Fruit fly (Drosophila melanogaster) whole organism, embryonic: ENCODE results near the gene Rab3GAP1.
A peak's percentile ranks its signal among the peaks of the same experiment; 100 is the strongest.

Source experiments
- Atf6 ChIP-seq: fragments of 200-800 bp; sonication (Bioruptor generic); IDR thresholded peaks from 2 replicates; pipeline ENCODE4 v1.3.6; 2022; ENCODE audit warnings: missing biosample characterization, missing genetic modification characterization
- Awh ChIP-seq: fragments of 200-800 bp; sonication (Bioruptor generic); IDR thresholded peaks from 2 replicates; pipeline ENCODE4, ENCODE4 v1.3.6; 2022; ENCODE audit warnings: missing biosample characterization, missing genetic modification characterization
- B-H2 ChIP-seq: fragments of 200-800 bp; sonication (Bioruptor generic); optimal IDR thresholded peaks from 2 replicates; lab custom pipeline; 2018; ENCODE audit warnings: missing biosample characterization, mild to moderate bottlenecking, missing genetic modification characterization
- CG10147 ChIP-seq: fragments of 200-800 bp; sonication (Bioruptor generic); optimal IDR thresholded peaks from 2 replicates; lab custom pipeline; 2019; ENCODE audit warnings: missing biosample characterization, mild to moderate bottlenecking, missing genetic modification characterization, moderate library complexity
- CG10274 ChIP-seq: fragments of 200-800 bp; sonication (Bioruptor generic); optimal IDR thresholded peaks from 3 replicates; lab custom pipeline; 2017; ENCODE audit warnings: missing biosample characterization, mild to moderate bottlenecking, missing genetic modification characterization
- CG11560 ChIP-seq: fragments of 200-800 bp; sonication (Bioruptor generic); IDR thresholded peaks from 3 replicates; pipeline ENCODE4 v1.3.6; 2022; ENCODE audit warnings: missing biosample characterization, missing genetic modification characterization
- CG12659 ChIP-seq: fragments of 200-800 bp; sonication (Bioruptor generic); optimal IDR thresholded peaks from 3 replicates; lab custom pipeline; 2017; ENCODE audit warnings: mild to moderate bottlenecking, missing biosample characterization, missing genetic modification reagents, missing genetic modification characterization
- CG13287 ChIP-seq: fragments of 200-800 bp; sonication (Bioruptor generic); IDR thresholded peaks from 2 replicates; pipeline ENCODE4 v1.3.6; 2022; ENCODE audit warnings: missing biosample characterization, missing genetic modification characterization; ENCODE audit not compliant: partially characterized antibody
- CG13624 ChIP-seq: fragments of 200-800 bp; sonication (Bioruptor generic); optimal IDR thresholded peaks from 2 replicates; lab custom pipeline; 2016; ENCODE audit warnings: missing biosample characterization, missing genetic modification characterization
- CG14965 ChIP-seq: fragments of 200-800 bp; sonication (Bioruptor generic); optimal IDR thresholded peaks from 2 replicates; lab custom pipeline; 2016; ENCODE audit warnings: missing biosample characterization, missing genetic modification characterization, borderline replicate concordance
- CG15696 ChIP-seq: fragments of 200-800 bp; sonication (Bioruptor generic); optimal IDR thresholded peaks from 2 replicates; lab custom pipeline; 2019; ENCODE audit warnings: missing biosample characterization, mild to moderate bottlenecking, missing genetic modification characterization, moderate library complexity
- CG1647 ChIP-seq: fragments of 200-800 bp; sonication (Bioruptor generic); optimal IDR thresholded peaks from 3 replicates; lab custom pipeline; 2016; ENCODE audit warnings: missing biosample characterization, missing genetic modification characterization
- CG17612 ChIP-seq: fragments of 200-800 bp; sonication (Bioruptor generic); IDR thresholded peaks from 2 replicates; pipeline ENCODE4 v1.3.6; 2022; ENCODE audit warnings: missing biosample characterization, missing genetic modification characterization
- CG18011 ChIP-seq: fragments of 200-800 bp; sonication (Bioruptor generic); optimal IDR thresholded peaks from 2 replicates; lab custom pipeline; 2017; ENCODE audit warnings: missing biosample characterization, missing genetic modification characterization, mild to moderate bottlenecking, moderate library complexity, missing genotype
- CG18599 ChIP-seq: fragments of 200-800 bp; sonication (Bioruptor generic); optimal IDR thresholded peaks from 3 replicates; lab custom pipeline; 2017; ENCODE audit warnings: missing biosample characterization, missing genetic modification characterization, mild to moderate bottlenecking, moderate library complexity, missing genetic modification reagents
- CG2120 ChIP-seq: fragments of 200-800 bp; sonication (Bioruptor generic); optimal IDR thresholded peaks from 3 replicates; lab custom pipeline; 2016; ENCODE audit warnings: missing biosample characterization, missing genetic modification characterization
- CG3065 ChIP-seq: fragments of 200-800 bp; sonication (Bioruptor generic); optimal IDR thresholded peaks from 2 replicates; lab custom pipeline; 2016; ENCODE audit warnings: missing biosample characterization, missing genetic modification characterization
- CG31441 ChIP-seq: fragments of 200-800 bp; sonication (Bioruptor generic); IDR thresholded peaks from 2 replicates; pipeline ENCODE4 v1.3.6; 2022; ENCODE audit warnings: missing biosample characterization, missing genetic modification characterization
- CG3163 ChIP-seq: fragments of 200-800 bp; sonication (Bioruptor generic); optimal IDR thresholded peaks from 3 replicates; lab custom pipeline; 2016; ENCODE audit warnings: missing biosample characterization, missing genetic modification characterization
- CG32772 ChIP-seq: fragments of 200-800 bp; sonication (Bioruptor generic); IDR thresholded peaks from 2 replicates; pipeline ENCODE4 v1.3.6; 2022; ENCODE audit warnings: missing biosample characterization, missing genetic modification characterization
- CG4360 ChIP-seq: fragments of 200-800 bp; sonication (Bioruptor generic); IDR thresholded peaks from 2 replicates; pipeline ENCODE4 v1.3.6; 2022; ENCODE audit warnings: missing biosample characterization, missing genetic modification characterization
- CG4404 ChIP-seq: fragments of 200-800 bp; sonication (Bioruptor generic); IDR thresholded peaks from 2 replicates; pipeline ENCODE4 v1.3.6; 2022; ENCODE audit warnings: missing biosample characterization, missing genetic modification characterization
- CG6765 ChIP-seq: fragments of 200-800 bp; sonication (Bioruptor generic); optimal IDR thresholded peaks from 3 replicates; lab custom pipeline; 2017; ENCODE audit warnings: missing biosample characterization, mild to moderate bottlenecking, missing genetic modification characterization
- CG8388 ChIP-seq: fragments of 200-800 bp; sonication (Bioruptor generic); optimal IDR thresholded peaks from 2 replicates; lab custom pipeline; 2019; ENCODE audit warnings: missing biosample characterization, mild to moderate bottlenecking, missing genetic modification characterization, moderate library complexity
- CG8765 ChIP-seq: fragments of 200-800 bp; sonication (Bioruptor generic); IDR thresholded peaks from 2 replicates; pipeline ENCODE4 v1.3.6; 2022; ENCODE audit warnings: missing biosample characterization, missing genetic modification characterization
- CG8924 ChIP-seq: fragments of 200-800 bp; optimal IDR thresholded peaks from 3 replicates; lab custom pipeline; 2019; ENCODE audit warnings: missing biosample characterization, mild to moderate bottlenecking, missing genetic modification characterization, moderate library complexity
- CG9727 ChIP-seq: fragments of 200-800 bp; sonication (Bioruptor generic); optimal IDR thresholded peaks from 3 replicates; lab custom pipeline; 2017; ENCODE audit warnings: missing biosample characterization, mild to moderate bottlenecking, missing genetic modification characterization
- D19B ChIP-seq: fragments of 200-800 bp; sonication (Bioruptor generic); optimal IDR thresholded peaks from 2 replicates; lab custom pipeline; 2017; ENCODE audit warnings: missing biosample characterization, mild to moderate bottlenecking, missing genetic modification characterization
- HLH4C ChIP-seq: fragments of 200-800 bp; sonication (Bioruptor generic); IDR thresholded peaks from 3 replicates; pipeline ENCODE4 v1.3.6; 2022; ENCODE audit warnings: missing biosample characterization, missing genetic modification characterization; ENCODE audit not compliant: partially characterized antibody
- HLH54F ChIP-seq: fragments of 200-800 bp; sonication (Bioruptor generic); optimal IDR thresholded peaks from 3 replicates; lab custom pipeline; 2016; ENCODE audit warnings: missing biosample characterization, missing genetic modification characterization
- HmgD ChIP-seq: fragments of 200-800 bp; sonication (Bioruptor generic); optimal IDR thresholded peaks from 3 replicates; lab custom pipeline; 2016; ENCODE audit warnings: missing biosample characterization, missing genetic modification characterization
- Jarid2 ChIP-seq: fragments of 200-800 bp; sonication (Bioruptor generic); optimal IDR thresholded peaks from 3 replicates; lab custom pipeline; 2017; ENCODE audit warnings: mild to moderate bottlenecking, missing biosample characterization, missing genetic modification reagents, missing genetic modification characterization
- Oaz ChIP-seq: fragments of 200-800 bp; sonication (Bioruptor generic); IDR thresholded peaks from 2 replicates; pipeline ENCODE4 v1.3.6; 2022; ENCODE audit warnings: missing biosample characterization, missing genetic modification characterization
- PHDP ChIP-seq: fragments of 200-800 bp; sonication (Bioruptor generic); optimal IDR thresholded peaks from 3 replicates; lab custom pipeline; 2018; ENCODE audit warnings: missing biosample characterization, mild to moderate bottlenecking, missing genetic modification characterization, moderate library complexity
- YL-1 ChIP-seq: fragments of 200-800 bp; sonication (Bioruptor generic); optimal IDR thresholded peaks from 3 replicates; lab custom pipeline; 2017; ENCODE audit warnings: missing biosample characterization, mild to moderate bottlenecking, missing genetic modification characterization
- ap ChIP-seq: fragments of 200-800 bp; sonication (Bioruptor generic); IDR thresholded peaks from 2 replicates; pipeline ENCODE4 v1.3.6; 2022; ENCODE audit warnings: missing biosample characterization, missing genetic modification characterization
- bbx ChIP-seq: fragments of 200-800 bp; sonication (Bioruptor generic); IDR thresholded peaks from 2 replicates; pipeline ENCODE4 v1.3.6; 2022; ENCODE audit warnings: missing biosample characterization, missing genetic modification characterization; ENCODE audit not compliant: partially characterized antibody
- crol ChIP-seq: fragments of 200-800 bp; sonication (Bioruptor generic); IDR thresholded peaks from 2 replicates; pipeline ENCODE4 v1.3.6; 2022; ENCODE audit warnings: missing biosample characterization, missing genetic modification characterization
- cwo ChIP-seq: fragments of 200-800 bp; sonication (Bioruptor generic); optimal IDR thresholded peaks from 3 replicates; lab custom pipeline; 2017; ENCODE audit warnings: missing biosample characterization, missing genetic modification characterization, mild to moderate bottlenecking, moderate library complexity, missing genetic modification reagents
- eve ChIP-seq, 2 experiments: fragments of >200 bp; optimal IDR thresholded peaks; 2 replicates each; lab custom pipeline; 2017; ENCODE audit warnings: missing biosample characterization in 2 of 2, missing genetic modification characterization in 2 of 2
- hth ChIP-seq: fragments of >200 bp; optimal IDR thresholded peaks from 2 replicates; lab custom pipeline; 2017; ENCODE audit warnings: inconsistent platforms
- jigr1 ChIP-seq: fragments of 200-800 bp; sonication (Bioruptor generic); IDR thresholded peaks from 3 replicates; pipeline ENCODE4 v1.3.6; 2022; ENCODE audit warnings: missing biosample characterization, missing genetic modification characterization
- lab ChIP-seq: fragments of 200-800 bp; sonication (Bioruptor generic); optimal IDR thresholded peaks from 3 replicates; lab custom pipeline; 2017; ENCODE audit warnings: missing biosample characterization, missing genetic modification characterization, mild to moderate bottlenecking, moderate library complexity, missing genetic modification reagents
- lov ChIP-seq, 2 experiments: fragments of 200-800 bp in 1 of 2; fragments of >200 bp in 1 of 2; sonication (Bioruptor generic) in 1 of 2; IDR thresholded peaks in 1 of 2; optimal IDR thresholded peaks in 1 of 2; 2 replicates in 1 of 2; 3 replicates in 1 of 2; pipeline versions ENCODE4 v1.3.6 to Lab custom; 2017 to 2022; ENCODE audit warnings: missing biosample characterization in 1 of 2, missing genetic modification characterization in 1 of 2
- nom ChIP-seq: fragments of 200-800 bp; sonication (Bioruptor generic); optimal IDR thresholded peaks from 2 replicates; lab custom pipeline; 2017; ENCODE audit warnings: missing biosample characterization, missing genetic modification characterization, mild to moderate bottlenecking, moderate library complexity, missing genetic modification reagents
- row ChIP-seq: fragments of 200-800 bp; sonication (Bioruptor generic); IDR thresholded peaks from 3 replicates; pipeline ENCODE4 v1.3.6; 2022; ENCODE audit warnings: missing biosample characterization, missing genetic modification characterization
- sr ChIP-seq: fragments of 200-800 bp; sonication (Bioruptor generic); IDR thresholded peaks from 3 replicates; pipeline ENCODE4 v1.3.6; 2022; ENCODE audit warnings: missing biosample characterization, missing genetic modification characterization
- unpg ChIP-seq: fragments of 200-800 bp; sonication (Bioruptor generic); optimal IDR thresholded peaks from 3 replicates; lab custom pipeline; 2018; ENCODE audit warnings: missing biosample characterization, mild to moderate bottlenecking, missing genetic modification characterization, moderate library complexity
- zf30C ChIP-seq: fragments of 200-800 bp; sonication (Bioruptor generic); optimal IDR thresholded peaks from 3 replicates; lab custom pipeline; 2018; ENCODE audit warnings: missing biosample characterization, mild to moderate bottlenecking, missing genetic modification characterization

Rab3GAP1 gene

DNA sequence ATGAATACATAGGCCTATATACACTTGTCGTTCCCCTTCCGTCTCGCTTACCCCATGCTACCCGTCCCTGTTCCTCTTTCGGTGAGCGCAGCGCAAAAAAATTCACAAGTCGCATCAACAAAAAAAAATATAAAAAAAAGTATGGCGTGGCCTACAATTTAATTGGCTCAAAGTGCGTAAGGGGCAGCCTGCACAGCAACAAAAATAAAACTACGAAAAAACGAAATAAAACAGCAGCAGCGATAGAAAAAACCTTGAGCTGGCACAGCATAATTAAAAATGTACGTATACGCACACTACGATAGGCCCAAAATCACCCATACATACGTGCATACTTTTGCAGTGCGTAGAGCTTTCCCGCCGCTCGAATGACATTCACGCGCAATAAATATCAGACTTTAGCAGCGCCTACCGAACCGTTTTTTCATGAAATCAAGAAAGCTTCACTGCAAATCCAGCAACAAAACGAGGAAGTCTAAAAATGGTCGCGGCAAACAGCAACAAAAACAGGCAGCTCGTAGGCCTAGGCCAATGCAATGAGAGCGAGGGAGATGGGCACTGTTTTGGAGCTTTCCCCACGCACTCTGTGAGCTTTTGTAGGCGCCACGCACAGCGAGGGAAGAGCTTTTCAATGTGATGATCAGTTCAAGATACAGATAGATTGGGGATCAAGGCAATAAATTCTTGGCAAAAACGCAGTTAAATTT lies 46.0 kb upstream of the Rab3GAP1 start (continued):
- TF ChIP-seq nom (GFP tag; lab: Kevin White, UChicago) (no peak), crol (peak; percentile 64), Awh (no peak), HLH4C (GFP tag; lab: Robert Waterston, UW) (no peak), cwo (GFP tag; lab: Kevin White, UChicago) (peak; percentile 72), CG31441 (GFP tag; lab: Robert Waterston, UW) (no peak), CG11560 (tag; lab: Robert Waterston, UW) (no peak), bbx (GFP tag; lab: Robert Waterston, UW) (0 out of 2 replicates have a peak, but pooled peaks have one; percentile 14), CG3065 (GFP tag; lab: Kevin White, UChicago) (no peak), sr (GFP tag; lab: Robert Waterston, UW) (peak; percentile 90), CG3163 (GFP tag; lab: Kevin White, UChicago) (no peak), CG4360 (GFP tag; lab: Robert Waterston, UW) (peak; percentile 55), Atf6 (GFP tag; lab: Robert Waterston, UW) (peak; percentile 56; the same call in 1 of the 2 replicates), CG8765 (GFP tag; lab: Robert Waterston, UW) (no peak), B-H2 (GFP tag; lab: Kevin White, UChicago) (peak; percentile 29), row (GFP tag; lab: Robert Waterston, UW) (peak; percentile 14; the same call in 1 of the 3 replicates), CG18599 (peak; percentile 60), lab (GFP tag; lab: Kevin White, UChicago) (no peak), zf30C (GFP tag; lab: Kevin White, UChicago) (no peak), PHDP (no peak), CG10274 (GFP tag; lab: Kevin White, UChicago) (peak; percentile 2), lov (optimal IDR thresholded peaks at IDR 0.05; lab: Kevin White, UChicago) (no peak), lov (GFP tag; IDR thresholded peaks at IDR 0.05; lab: Robert Waterston, UW) (no peak), YL-1 (GFP tag; lab: Kevin White, UChicago) (no peak), hth (lab: Kevin White, UChicago) (no peak), CG2120 (GFP tag; lab: Kevin White, UChicago) (peak; percentile 16), D19B (GFP tag; lab: Kevin White, UChicago) (no peak), CG10147 (GFP tag; lab: Kevin White, UChicago) (peak; percentile 0), eve (GFP tag; optimal IDR thresholded peaks at IDR 0.05; lab: Kevin White, UChicago) (peak in 1 of 2 experiments; percentile 19), CG6765 (GFP tag; lab: Kevin White, UChicago) (no peak), HmgD (no peak), CG14965 (no peak), CG9727 (GFP tag; lab: Kevin White, UChicago) (peak; percentile 4), CG12659 (GFP tag; lab: Kevin White, UChicago) (no peak), CG13287 (GFP tag; lab: Robert Waterston, UW) (peak; percentile 51), jigr1 (GFP tag; lab: Robert Waterston, UW) (no peak), CG15696 (no peak), CG13624 (GFP tag; lab: Kevin White, UChicago) (peak; percentile 35), unpg (GFP tag; lab: Kevin White, UChicago) (no peak), CG4404 (GFP tag; lab: Robert Waterston, UW) (no peak), HLH54F (GFP tag; lab: Kevin White, UChicago) (peak; percentile 4), ap (no peak), CG8388 (no peak), CG32772 (GFP tag; lab: Robert Waterston, UW) (peak; percentile 42; the same call in 1 of the 2 replicates), CG1647 (GFP tag; lab: Kevin White, UChicago) (no peak), Jarid2 (GFP tag; lab: Kevin White, UChicago) (no peak), CG18011 (GFP tag; lab: Kevin White, UChicago) (peak; percentile 5), CG17612 (no peak), CG8924 (no peak), Oaz (no peak)
